Fruit fly (Drosophila melanogaster): ENCODE data around the gene CG31103.

DNA sequence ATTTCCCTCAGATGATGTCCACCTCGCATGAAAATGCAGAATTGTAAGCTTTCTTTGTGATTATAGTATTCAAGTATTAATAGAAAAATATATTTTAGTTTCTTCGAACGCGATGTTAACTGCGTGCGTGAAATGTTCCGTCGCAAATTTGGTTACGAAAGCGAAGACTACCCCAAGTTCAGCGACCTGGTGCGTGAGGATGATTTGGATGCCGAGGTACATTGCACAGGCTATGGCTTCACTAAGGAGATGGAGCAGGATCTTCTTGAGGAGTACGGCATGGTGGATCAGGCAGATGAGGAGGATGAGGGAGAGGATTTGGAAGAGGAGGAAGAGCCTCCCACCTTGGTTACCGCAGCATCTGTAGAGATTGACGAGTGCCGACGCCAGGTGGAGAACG lies 47.6 kb downstream of the CG31103 start:
- TF ChIP-seq CTCF (optimal IDR thresholded peaks at IDR 0.05) = no peak
- TF ChIP-seq CG8478 (optimal IDR thresholded peaks at IDR 0.05) = no peak

All from S2 (cell line).